Fruit fly (Drosophila melanogaster) whole organism, pupa: ENCODE results near the gene Alms1a.

Experiments used
- CG10348 ChIP-seq: fragments of 200-800 bp; sonication (Bioruptor generic); IDR thresholded peaks from 2 replicates; pipeline ENCODE4 v1.3.6; 2022; ENCODE audit warnings: missing biosample characterization, missing genetic modification characterization
- CG14655 ChIP-seq: fragments of 200-800 bp; sonication (Bioruptor generic); optimal IDR thresholded peaks from 3 replicates; lab custom pipeline; 2017; ENCODE audit warnings: mild to moderate bottlenecking, missing biosample characterization, missing genetic modification reagents, missing genetic modification characterization
- CG15710 ChIP-seq: fragments of 200-800 bp; sonication (Bioruptor generic); optimal IDR thresholded peaks from 2 replicates; lab custom pipeline; 2018; ENCODE audit warnings: missing biosample characterization, mild to moderate bottlenecking, missing genetic modification characterization, moderate library complexity
- CG17806 ChIP-seq: fragments of 200-800 bp; sonication (Bioruptor generic); optimal IDR thresholded peaks from 2 replicates; lab custom pipeline; 2018; ENCODE audit warnings: missing biosample characterization, mild to moderate bottlenecking, missing genetic modification characterization, moderate library complexity
- CG34367 ChIP-seq: fragments of 200-800 bp; sonication (Bioruptor generic); optimal IDR thresholded peaks from 2 replicates; lab custom pipeline; 2018; ENCODE audit warnings: missing biosample characterization, mild to moderate bottlenecking, missing genetic modification characterization
- CG4496 ChIP-seq: fragments of 200-800 bp; sonication (Bioruptor generic); IDR thresholded peaks from 3 replicates; pipeline ENCODE4 v1.3.6; 2022; ENCODE audit warnings: missing biosample characterization, missing genetic modification characterization
- CG8159 ChIP-seq: fragments of 200-800 bp; sonication (Bioruptor generic); optimal IDR thresholded peaks from 3 replicates; lab custom pipeline; 2018; ENCODE audit warnings: missing biosample characterization, mild to moderate bottlenecking, missing genetic modification characterization, moderate library complexity
- CG9948 ChIP-seq: fragments of 200-800 bp; sonication (Bioruptor generic); optimal IDR thresholded peaks from 2 replicates; lab custom pipeline; 2018; ENCODE audit warnings: missing biosample characterization, mild to moderate bottlenecking, missing genetic modification characterization, moderate library complexity
- D1 ChIP-seq: fragments of 200-800 bp; sonication (Bioruptor generic); optimal IDR thresholded peaks from 2 replicates; lab custom pipeline; 2018; ENCODE audit warnings: missing biosample characterization, mild to moderate bottlenecking, missing genetic modification characterization, moderate library complexity
- EcR ChIP-seq: fragments of 200-800 bp; sonication (Bioruptor generic); optimal IDR thresholded peaks from 3 replicates; lab custom pipeline; 2019; ENCODE audit warnings: missing biosample characterization, missing genetic modification characterization, mild to moderate bottlenecking, moderate library complexity, missing genetic modification reagents
- Ets98B ChIP-seq: fragments of 200-800 bp; sonication (Bioruptor generic); IDR thresholded peaks from 2 replicates; pipeline ENCODE4 v1.3.6; 2022; ENCODE audit warnings: missing biosample characterization, missing genetic modification characterization
- Pif1B ChIP-seq: fragments of 200-800 bp; sonication (Bioruptor generic); optimal IDR thresholded peaks from 3 replicates; lab custom pipeline; 2016; ENCODE audit warnings: missing biosample characterization, missing genetic modification characterization
- Snoo ChIP-seq: fragments of 200-800 bp; sonication (Bioruptor generic); optimal IDR thresholded peaks from 3 replicates; lab custom pipeline; 2017; ENCODE audit warnings: missing biosample characterization, mild to moderate bottlenecking, missing genetic modification characterization, inconsistent platforms
- gl ChIP-seq: fragments of 200-800 bp; sonication (Bioruptor generic); optimal IDR thresholded peaks from 2 replicates; lab custom pipeline; 2018; ENCODE audit warnings: missing biosample characterization, mild to moderate bottlenecking, missing genetic modification characterization

dm6 chrX:4604107-4604506 lies 31.7 kb downstream of the Alms1a start:
- no peak for TF ChIP-seq EcR (GFP tag; lab: Kevin White, UChicago)
- no peak for TF ChIP-seq CG9948 (tag; lab: Kevin White, UChicago)
- no peak for TF ChIP-seq CG17806
- no peak for TF ChIP-seq gl (tag; lab: Kevin White, UChicago)
- no peak for TF ChIP-seq CG4496 (GFP tag; lab: Robert Waterston, UW)
- TF ChIP-seq D1 (tag; lab: Kevin White, UChicago), result no peak
- TF ChIP-seq Snoo (tag; lab: Kevin White, UChicago), result no peak
- TF ChIP-seq CG14655 (GFP tag; lab: Kevin White, UChicago), result no peak
- no peak for TF ChIP-seq CG8159 (tag; lab: Kevin White, UChicago)
- no peak for TF ChIP-seq CG10348
- TF ChIP-seq CG34367 (tag; lab: Kevin White, UChicago), result no peak
- TF ChIP-seq Ets98B (GFP tag; lab: Robert Waterston, UW), result no peak
- TF ChIP-seq Pif1B (GFP tag; lab: Kevin White, UChicago), result no peak
- no peak for TF ChIP-seq CG15710
